Worm (Caenorhabditis elegans): Measurements from ENCODE around the gene F53F4.12.

The F53F4.12 gene

DNA sequence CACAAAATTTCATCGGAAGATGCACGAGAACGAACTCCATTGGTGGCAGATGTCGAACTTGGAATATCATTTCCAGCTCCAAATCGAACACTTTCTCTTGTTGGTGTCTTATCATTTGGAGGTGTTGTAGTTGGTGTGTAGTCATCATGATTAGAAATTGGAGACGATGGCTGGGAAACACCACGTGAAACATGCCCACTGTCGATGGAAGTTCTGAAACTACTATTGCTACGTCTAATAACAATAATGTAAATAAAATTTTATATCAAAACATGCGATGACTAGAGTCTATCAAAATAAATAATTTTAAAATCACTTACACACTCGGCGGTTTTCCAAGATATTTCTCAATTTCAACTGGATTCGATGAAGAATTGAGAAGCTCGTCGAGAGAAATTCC is 26.5 kb downstream of the F53F4.12 start:
- no peak for TF ChIP-seq lir-3 (tag; optimal IDR thresholded peaks at IDR 0.05; ENCODE audit: poor library complexity)
- TF ChIP-seq mef-2 (tag; optimal IDR thresholded peaks at IDR 0.05), result no peak
- TF ChIP-seq egl-13 (tag; optimal IDR thresholded peaks at IDR 0.05), result no peak
- no peak for TF ChIP-seq ceh-88 (GFP tag; IDR thresholded peaks at IDR 0.05)
- no peak for TF ChIP-seq nhr-20 (tag; optimal IDR thresholded peaks at IDR 0.05)
- TF ChIP-seq nhr-77 (tag; optimal IDR thresholded peaks at IDR 0.05), result no peak
- no peak for TF ChIP-seq tbx-2 (tag; optimal IDR thresholded peaks at IDR 0.05)
- TF ChIP-seq nhr-84 (tag; optimal IDR thresholded peaks at IDR 0.05), result no peak
- no peak for TF ChIP-seq lin-13 (GFP tag; optimal IDR thresholded peaks at IDR 0.05)
- no peak for TF ChIP-seq pag-3 (tag; optimal IDR thresholded peaks at IDR 0.05; ENCODE audit: borderline replicate concordance, insufficient read depth)
- no peak for TF ChIP-seq nhr-11 (tag; optimal IDR thresholded peaks at IDR 0.05)
- no peak for TF ChIP-seq unc-62 (GFP tag; optimal IDR thresholded peaks at IDR 0.05)
- no peak for TF ChIP-seq snpc-4 (tag; optimal IDR thresholded peaks at IDR 0.05)
- no peak for TF ChIP-seq egl-27 (tag; optimal IDR thresholded peaks at IDR 0.05)

DNA sequence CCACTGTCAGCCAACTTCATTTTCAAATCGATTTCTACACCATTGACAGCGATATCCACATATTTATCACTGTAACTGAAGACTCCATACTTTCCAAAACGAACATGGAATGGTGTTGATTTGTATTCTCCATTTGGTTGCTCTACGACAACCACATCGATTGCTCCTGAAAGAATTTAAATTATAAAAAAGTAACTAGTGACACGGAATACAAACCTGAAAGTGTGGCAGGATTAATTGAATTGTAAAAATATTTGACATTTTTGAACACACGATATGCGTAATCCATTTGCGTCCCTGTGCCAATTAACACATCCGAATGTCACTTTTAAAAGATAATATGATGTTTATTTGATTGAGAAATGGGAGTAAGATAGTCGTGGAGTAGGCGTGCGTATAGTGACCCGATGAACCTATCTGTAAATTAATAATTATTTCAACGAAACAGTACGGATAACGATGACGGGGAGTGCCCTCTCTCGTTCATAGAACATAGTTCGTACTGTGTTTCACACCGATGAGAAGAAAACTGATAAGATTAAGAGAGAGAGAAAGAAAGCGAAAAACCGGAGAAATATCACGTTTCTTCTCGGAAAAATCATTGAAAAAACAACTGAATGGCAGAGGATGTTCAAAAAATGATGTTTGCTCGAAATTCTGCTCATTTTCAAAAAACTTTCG is 28.0 kb downstream of the F53F4.12 start, which contains the start of gene lpin-1:
Gene lpin-1 (minus strand): TSS at position 417 of the 681 bp plus-strand sequence.
- TF ChIP-seq unc-62 (GFP tag; optimal IDR thresholded peaks at IDR 0.05) (no peak), unc-98 (GFP tag; IDR thresholded peaks at IDR 0.05) (no peak), lin-14 (GFP tag; optimal IDR thresholded peaks at IDR 0.05) (peak; percentile 11), unc-130 (tag; optimal IDR thresholded peaks at IDR 0.05) (no peak), nhr-237 (tag; optimal IDR thresholded peaks at IDR 0.05) (no peak), nhr-71 (tag; optimal IDR thresholded peaks at IDR 0.05) (peak; percentile 28), nhr-76 (tag; optimal IDR thresholded peaks at IDR 0.05) (no peak), egl-13 (tag; optimal IDR thresholded peaks at IDR 0.05) (no peak), zip-4 (GFP tag; optimal IDR thresholded peaks at IDR 0.05) (no peak), vab-15 (tag; optimal IDR thresholded peaks at IDR 0.05) (no peak), aha-1 (tag; optimal IDR thresholded peaks at IDR 0.05) (no peak), nhr-77 (tag; optimal IDR thresholded peaks at IDR 0.05) (no peak), hlh-4 (tag; optimal IDR thresholded peaks at IDR 0.05) (no peak), elt-2 (tag; optimal IDR thresholded peaks at IDR 0.05) (peak; percentile 12), dpl-1 (GFP tag; optimal IDR thresholded peaks at IDR 0.05) (peak in 1 of 3 experiments; percentile 12), pqm-1 (tag; optimal IDR thresholded peaks at IDR 0.05) (no peak), lin-39 (tag; optimal IDR thresholded peaks at IDR 0.05) (no peak), nhr-28 (tag; optimal IDR thresholded peaks at IDR 0.05) (no peak), ceh-8 (GFP tag; optimal IDR thresholded peaks at IDR 0.05) (no peak), ces-1 (GFP tag; optimal IDR thresholded peaks at IDR 0.05) (no peak), mep-1 (tag; optimal IDR thresholded peaks at IDR 0.05) (peak; percentile 40), nhr-12 (tag; optimal IDR thresholded peaks at IDR 0.05) (no peak), fos-1 (tag; optimal IDR thresholded peaks at IDR 0.05) (no peak), nhr-11 (tag; optimal IDR thresholded peaks at IDR 0.05) (no peak), tbx-2 (tag; optimal IDR thresholded peaks at IDR 0.05) (no peak), hpl-2 (GFP tag; optimal IDR thresholded peaks at IDR 0.05) (no peak), ztf-11 (tag; optimal IDR thresholded peaks at IDR 0.05) (no peak), isw-1 (GFP tag; IDR thresholded peaks at IDR 0.05) (no peak), nhr-90 (tag; optimal IDR thresholded peaks at IDR 0.05; ENCODE audit: poor library complexity) (no peak), fkh-8 (tag; optimal IDR thresholded peaks at IDR 0.05) (no peak), nhr-20 (tag; optimal IDR thresholded peaks at IDR 0.05) (peak; percentile 14), ceh-82 (tag; optimal IDR thresholded peaks at IDR 0.05) (no peak), grh-1 (GFP tag; IDR thresholded peaks at IDR 0.05) (no peak), fkh-4 (tag; optimal IDR thresholded peaks at IDR 0.05; ENCODE audit: borderline replicate concordance) (no peak), sptf-1 (tag; optimal IDR thresholded peaks at IDR 0.05) (no peak), irx-1 (tag; optimal IDR thresholded peaks at IDR 0.05) (no peak), lsy-2 (tag; optimal IDR thresholded peaks at IDR 0.05) (no peak), Y116A8C.19 (tag; optimal IDR thresholded peaks at IDR 0.05; ENCODE audit: borderline replicate concordance) (no peak), tlp-1 (tag; optimal IDR thresholded peaks at IDR 0.05) (no peak), zag-1 (tag; optimal IDR thresholded peaks at IDR 0.05) (no peak), C04F5.9 (tag; optimal IDR thresholded peaks at IDR 0.05) (no peak), unc-86 (tag; optimal IDR thresholded peaks at IDR 0.05) (no peak)

All from whole organism, L1 larva.